Worm (Caenorhabditis elegans) whole organism, mixed stage, embryonic: Measurements from ENCODE around the gene clec-243.

Experiments
- bed-3 ChIP-seq: fragments of 200-800 bp; sonication (Bioruptor generic); optimal IDR thresholded peaks from 3 replicates; lab custom pipeline; 2018; ENCODE audit warnings: mild to moderate bottlenecking, missing genetic modification characterization, moderate library complexity, missing compliant biosample characterization
- elt-1 ChIP-seq: sonication (generic microtip); optimal IDR thresholded peaks from 2 replicates; lab custom pipeline; 2017; ENCODE audit warnings: missing genetic modification characterization, mild to moderate bottlenecking, missing compliant biosample characterization, antibody characterized with exemption, moderate library complexity, borderline replicate concordance; ENCODE audit not compliant: insufficient read depth
- elt-3 ChIP-seq: fragments of 150-350 bp; optimal IDR thresholded peaks from 2 replicates; lab custom pipeline; 2014; ENCODE audit warnings: missing biosample characterization, missing genetic modification characterization
- ham-2 ChIP-seq: fragments of 200-800 bp; sonication (Bioruptor generic); optimal IDR thresholded peaks from 2 replicates; lab custom pipeline; 2018; ENCODE audit warnings: mild to moderate bottlenecking, missing genetic modification characterization, missing compliant biosample characterization
- lsy-2 ChIP-seq: fragments of 150-350 bp; optimal IDR thresholded peaks from 2 replicates; lab custom pipeline; 2014; ENCODE audit warnings: missing biosample characterization, missing genetic modification characterization
- mep-1 ChIP-seq: fragments of 150-350 bp; optimal IDR thresholded peaks from 2 replicates; lab custom pipeline; 2017; ENCODE audit warnings: missing biosample characterization, missing genetic modification reagents, missing genetic modification characterization, inconsistent platforms
- nhr-12 ChIP-seq: fragments of 150-350 bp; optimal IDR thresholded peaks from 2 replicates; lab custom pipeline; 2014; ENCODE audit warnings: missing biosample characterization, missing genetic modification characterization
- nhr-237 ChIP-seq: fragments of 150-350 bp; optimal IDR thresholded peaks from 2 replicates; lab custom pipeline; 2014; ENCODE audit warnings: missing biosample characterization, missing genetic modification characterization
- nhr-76 ChIP-seq: sonication (generic microtip); optimal IDR thresholded peaks from 2 replicates; lab custom pipeline; 2017; ENCODE audit warnings: missing biosample characterization, missing genetic modification characterization
- unc-39 ChIP-seq: fragments of 150-350 bp; optimal IDR thresholded peaks from 2 replicates; lab custom pipeline; 2014; ENCODE audit warnings: missing biosample characterization, missing genetic modification characterization
- ztf-11 ChIP-seq: fragments of 150-350 bp; optimal IDR thresholded peaks from 2 replicates; lab custom pipeline; 2014; ENCODE audit warnings: missing biosample characterization, missing genetic modification characterization

DNA sequence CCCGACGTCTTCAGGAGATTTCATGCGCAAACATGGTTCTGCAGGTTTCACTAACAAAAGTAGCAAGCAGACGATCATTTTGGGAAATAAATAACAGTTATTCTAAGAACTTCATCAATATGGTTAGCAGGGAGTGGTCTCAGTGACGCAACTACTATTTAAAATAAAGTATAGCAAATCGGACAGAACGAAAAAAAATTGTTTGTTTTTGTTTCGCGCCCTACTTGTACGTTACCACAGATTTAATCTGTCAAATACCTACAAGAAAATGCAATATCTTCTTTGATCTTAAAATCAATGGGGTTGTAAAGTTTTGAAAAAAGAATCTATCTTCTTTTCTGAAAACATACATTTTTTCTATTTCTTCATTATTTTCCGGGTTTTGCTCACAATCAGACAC lies 49.9 kb downstream of the clec-243 start, which contains the start of gene srz-96:
- TF ChIP-seq elt-3 (tag; lab: Kevin White, UChicago) (no peak), nhr-12 (tag; lab: Kevin White, UChicago) (no peak), nhr-237 (tag; lab: Kevin White, UChicago) (no peak), lsy-2 (tag; lab: Kevin White, UChicago) (no peak), bed-3 (GFP tag; lab: Kevin White, UChicago) (no peak), ztf-11 (tag; lab: Kevin White, UChicago) (no peak), mep-1 (tag; lab: Kevin White, UChicago) (no peak), elt-1 (tag; lab: Kevin White, UChicago) (no peak), unc-39 (tag; lab: Kevin White, UChicago) (no peak), nhr-76 (tag; lab: Kevin White, UChicago) (no peak), ham-2 (GFP tag; lab: Kevin White, UChicago) (no peak)
